Fruit fly (Drosophila melanogaster) ovary, adult (tissue): ENCODE data around the gene Eip63F-1.

ENCODE experiments used
- CG17801 ChIP-seq: fragments of 200-800 bp; optimal IDR thresholded peaks from 2 replicates; lab custom pipeline; 2019; ENCODE audit warnings: missing biosample characterization, mild to moderate bottlenecking, missing genetic modification characterization, moderate library complexity; ENCODE audit not compliant: partially characterized antibody

Gene Eip63F-1

DNA sequence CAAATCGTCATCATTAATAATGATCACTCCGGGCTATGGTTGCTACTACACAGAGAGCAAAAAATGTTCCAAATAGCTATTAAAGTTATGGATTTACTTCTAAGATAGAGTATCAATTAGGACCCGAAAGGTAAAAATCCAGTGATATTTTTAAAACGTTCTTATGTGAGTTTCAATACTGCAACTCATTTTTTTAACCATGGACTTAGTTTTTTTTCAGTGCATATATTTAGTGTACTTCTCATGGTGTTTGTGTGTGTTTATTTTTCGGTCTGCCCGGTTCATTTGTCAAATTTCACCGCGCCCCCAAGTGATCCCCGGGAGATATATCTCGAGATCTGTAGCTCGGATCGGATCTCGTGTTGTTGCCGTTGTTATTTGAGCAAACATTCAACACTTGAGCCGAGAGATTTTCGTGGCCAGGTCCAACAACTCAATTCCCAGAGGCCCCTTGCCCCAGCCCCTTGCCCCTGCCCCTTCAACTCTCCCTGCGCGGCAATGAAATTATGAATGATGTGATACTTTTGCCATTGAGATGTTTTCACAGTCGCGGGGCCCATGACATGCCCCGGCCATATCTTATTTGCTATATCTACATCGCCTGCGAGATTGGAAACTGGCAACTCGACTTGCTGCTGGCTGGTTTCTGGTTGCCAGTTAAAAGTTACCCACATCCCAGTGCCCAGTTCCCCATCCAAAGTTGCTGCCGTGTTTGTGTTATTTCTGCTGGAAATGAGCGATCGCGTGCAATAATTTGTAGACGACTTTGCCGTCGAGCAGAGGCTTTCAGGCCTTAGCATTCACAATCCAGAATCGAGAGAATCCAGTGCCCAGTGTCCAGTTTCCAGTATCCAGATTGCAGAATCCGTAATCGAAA is 72.7 kb downstream of the Eip63F-1 start:
- TF ChIP-seq CG17801 (GFP tag; lab: Kevin White, UChicago) = no peak
